Fruit fly (Drosophila melanogaster) whole organism, embryonic: ENCODE data around the gene Ogdh.

ENCODE experiments used
- Atf3 ChIP-seq: fragments of 200-800 bp; sonication (Bioruptor generic); optimal IDR thresholded peaks from 3 replicates; lab custom pipeline; 2016; ENCODE audit warnings: missing biosample characterization, missing genetic modification characterization
- B-H2 ChIP-seq: fragments of 200-800 bp; sonication (Bioruptor generic); optimal IDR thresholded peaks from 2 replicates; lab custom pipeline; 2018; ENCODE audit warnings: missing biosample characterization, mild to moderate bottlenecking, missing genetic modification characterization
- BtbVII ChIP-seq: fragments of 200-800 bp; sonication (Bioruptor generic); optimal IDR thresholded peaks from 3 replicates; lab custom pipeline; 2017; ENCODE audit warnings: missing biosample characterization, mild to moderate bottlenecking, missing genetic modification characterization
- CG10366 ChIP-seq: fragments of 200-800 bp; sonication (Bioruptor generic); IDR thresholded peaks from 2 replicates; pipeline ENCODE4 v1.3.6; 2022; ENCODE audit warnings: missing biosample characterization, missing genetic modification characterization
- CG10959 ChIP-seq: fragments of 200-800 bp; sonication (Bioruptor generic); IDR thresholded peaks from 2 replicates; pipeline ENCODE4 v1.3.6; 2022; ENCODE audit warnings: missing biosample characterization, missing genetic modification characterization
- CG10979 ChIP-seq: fragments of 200-800 bp; sonication (Bioruptor generic); optimal IDR thresholded peaks from 2 replicates; lab custom pipeline; 2018; ENCODE audit warnings: missing biosample characterization, mild to moderate bottlenecking, missing genetic modification characterization, moderate library complexity
- CG11093 ChIP-seq: fragments of 200-800 bp; sonication (Bioruptor generic); IDR thresholded peaks from 3 replicates; pipeline ENCODE4 v1.3.6; 2022; ENCODE audit warnings: missing biosample characterization, missing genetic modification characterization
- CG12391 ChIP-seq: fragments of 200-800 bp; sonication (Bioruptor generic); optimal IDR thresholded peaks from 3 replicates; lab custom pipeline; 2018; ENCODE audit warnings: missing biosample characterization, mild to moderate bottlenecking, missing genetic modification characterization, moderate library complexity
- CG14014 ChIP-seq: fragments of 200-800 bp; sonication (Bioruptor generic); IDR thresholded peaks from 2 replicates; pipeline ENCODE4 v1.3.6; 2022; ENCODE audit warnings: missing biosample characterization, missing genetic modification characterization
- CG15479 ChIP-seq: fragments of 200-800 bp; sonication (Bioruptor generic); optimal IDR thresholded peaks from 3 replicates; lab custom pipeline; 2019; ENCODE audit warnings: missing biosample characterization, mild to moderate bottlenecking, missing genetic modification characterization, moderate library complexity
- CG17361 ChIP-seq: fragments of 200-800 bp; sonication (Bioruptor generic); IDR thresholded peaks from 3 replicates; pipeline ENCODE4 v1.3.6; 2022; ENCODE audit warnings: missing biosample characterization, missing genetic modification characterization
- CG17612 ChIP-seq: fragments of 200-800 bp; sonication (Bioruptor generic); IDR thresholded peaks from 2 replicates; pipeline ENCODE4 v1.3.6; 2022; ENCODE audit warnings: missing biosample characterization, missing genetic modification characterization
- CG2678 ChIP-seq: fragments of 200-800 bp; sonication (Bioruptor generic); optimal IDR thresholded peaks from 3 replicates; lab custom pipeline; 2019; ENCODE audit warnings: missing biosample characterization, mild to moderate bottlenecking, missing genetic modification characterization, moderate library complexity
- CG2875 ChIP-seq: fragments of 200-800 bp; sonication (Bioruptor generic); optimal IDR thresholded peaks from 2 replicates; lab custom pipeline; 2017; ENCODE audit warnings: missing biosample characterization, mild to moderate bottlenecking, missing genetic modification characterization, missing genetic modification reagents
- CG4404 ChIP-seq: fragments of 200-800 bp; sonication (Bioruptor generic); IDR thresholded peaks from 2 replicates; pipeline ENCODE4 v1.3.6; 2022; ENCODE audit warnings: missing biosample characterization, missing genetic modification characterization
- CG4730 ChIP-seq: fragments of 200-800 bp; sonication (Bioruptor generic); IDR thresholded peaks from 2 replicates; pipeline ENCODE4 v1.3.6; 2022; ENCODE audit warnings: missing biosample characterization, missing genetic modification characterization
- CG5245 ChIP-seq: fragments of 200-800 bp; sonication (Bioruptor generic); optimal IDR thresholded peaks from 3 replicates; lab custom pipeline; 2016; ENCODE audit warnings: missing biosample characterization, missing genetic modification characterization
- CG7928 ChIP-seq: fragments of 200-800 bp; sonication (Bioruptor generic); optimal IDR thresholded peaks from 2 replicates; lab custom pipeline; 2017; ENCODE audit warnings: missing biosample characterization, mild to moderate bottlenecking, missing genetic modification characterization
- Chrac-16 ChIP-seq: fragments of 200-800 bp; sonication (Bioruptor generic); optimal IDR thresholded peaks from 3 replicates; lab custom pipeline; 2016; ENCODE audit warnings: missing biosample characterization, missing genetic modification characterization
- CkIIα-i1 ChIP-seq: fragments of 200-800 bp; sonication (Bioruptor generic); IDR thresholded peaks from 2 replicates; pipeline ENCODE4 v1.3.6; 2022; ENCODE audit warnings: missing biosample characterization, missing genetic modification characterization
- CrebB ChIP-seq: fragments of 200-800 bp; sonication (Bioruptor generic); optimal IDR thresholded peaks from 3 replicates; lab custom pipeline; 2018; ENCODE audit warnings: missing biosample characterization, mild to moderate bottlenecking, missing genetic modification characterization
- D19A ChIP-seq: fragments of 200-800 bp; optimal IDR thresholded peaks from 3 replicates; lab custom pipeline; 2019; ENCODE audit warnings: missing biosample characterization, mild to moderate bottlenecking, missing genetic modification characterization, moderate library complexity
- Dip2 ChIP-seq: fragments of 200-800 bp; sonication (Bioruptor generic); IDR thresholded peaks from 2 replicates; pipeline ENCODE4 v1.3.6; 2022; ENCODE audit warnings: missing biosample characterization, missing genetic modification characterization
- HLH4C ChIP-seq: fragments of 200-800 bp; sonication (Bioruptor generic); IDR thresholded peaks from 3 replicates; pipeline ENCODE4 v1.3.6; 2022; ENCODE audit warnings: missing biosample characterization, missing genetic modification characterization; ENCODE audit not compliant: partially characterized antibody
- Hand ChIP-seq: fragments of 200-800 bp; sonication (Bioruptor generic); optimal IDR thresholded peaks from 2 replicates; lab custom pipeline; 2017; ENCODE audit warnings: mild to moderate bottlenecking, missing biosample characterization, missing genetic modification reagents, missing genetic modification characterization
- HmgD ChIP-seq: fragments of 200-800 bp; sonication (Bioruptor generic); optimal IDR thresholded peaks from 3 replicates; lab custom pipeline; 2016; ENCODE audit warnings: missing biosample characterization, missing genetic modification characterization
- HmgZ ChIP-seq: fragments of 200-800 bp; sonication (Bioruptor generic); optimal IDR thresholded peaks from 2 replicates; lab custom pipeline; 2018; ENCODE audit warnings: missing biosample characterization, mild to moderate bottlenecking, missing genetic modification characterization
- Hsf ChIP-seq: fragments of 200-800 bp; sonication (Bioruptor generic); optimal IDR thresholded peaks from 3 replicates; lab custom pipeline; 2016; ENCODE audit warnings: missing biosample characterization, missing genetic modification characterization
- Oaz ChIP-seq: fragments of 200-800 bp; sonication (Bioruptor generic); IDR thresholded peaks from 2 replicates; pipeline ENCODE4 v1.3.6; 2022; ENCODE audit warnings: missing biosample characterization, missing genetic modification characterization
- Pdp1 ChIP-seq, 2 experiments: fragments of 200-800 bp; sonication (Bioruptor generic); optimal IDR thresholded peaks; 3 replicates each; lab custom pipeline; 2016; ENCODE audit warnings: missing biosample characterization in 2 of 2, missing genetic modification characterization in 2 of 2, mild to moderate bottlenecking in 1 of 2, moderate library complexity in 1 of 2
- Ptx1 ChIP-seq: fragments of 200-800 bp; sonication (Bioruptor generic); IDR thresholded peaks from 2 replicates; pipeline ENCODE4 v1.3.6; 2022; ENCODE audit warnings: missing biosample characterization, missing genetic modification characterization
- Usf ChIP-seq: fragments of 200-800 bp; sonication (Bioruptor generic); optimal IDR thresholded peaks from 2 replicates; lab custom pipeline; 2017; ENCODE audit warnings: missing genotype, missing biosample characterization, missing genetic modification characterization
- ash1 ChIP-seq: fragments of 200-800 bp; sonication (Bioruptor generic); optimal IDR thresholded peaks from 2 replicates; lab custom pipeline; 2018; ENCODE audit warnings: missing biosample characterization, mild to moderate bottlenecking, missing genetic modification characterization
- chinmo ChIP-seq: fragments of 200-800 bp; sonication (Bioruptor generic); IDR thresholded peaks from 4 replicates; pipeline ENCODE4 v1.3.6; 2022; ENCODE audit warnings: missing biosample characterization, missing genetic modification characterization; ENCODE audit not compliant: partially characterized antibody
- dan ChIP-seq: fragments of 200-800 bp; sonication (Bioruptor generic); IDR thresholded peaks from 2 replicates; pipeline ENCODE4 v1.3.6; 2022; ENCODE audit warnings: missing biosample characterization, missing genetic modification characterization
- dpn ChIP-seq, 2 experiments: fragments of 200-800 bp; sonication (Bioruptor generic); optimal IDR thresholded peaks; 3 replicates each; lab custom pipeline; 2016; ENCODE audit warnings: missing biosample characterization in 2 of 2, missing genetic modification characterization in 2 of 2
- ems ChIP-seq: fragments of 200-800 bp; sonication (Bioruptor generic); optimal IDR thresholded peaks from 3 replicates; lab custom pipeline; 2016; ENCODE audit warnings: missing biosample characterization, missing genetic modification characterization
- lola ChIP-seq, 3 experiments: fragments of >200 bp in 2 of 3; fragments of 200-800 bp in 1 of 3; sonication (Bioruptor generic) in 1 of 3; optimal IDR thresholded peaks; 2 replicates each; lab custom pipeline; 2017 to 2019; ENCODE audit warnings: missing biosample characterization in 3 of 3, missing genetic modification characterization in 3 of 3, mild to moderate bottlenecking in 1 of 3, moderate library complexity in 1 of 3
- mam ChIP-seq: fragments of 200-800 bp; sonication (Bioruptor generic); optimal IDR thresholded peaks from 3 replicates; lab custom pipeline; 2016; ENCODE audit warnings: missing biosample characterization, missing genetic modification characterization
- nmo ChIP-seq: fragments of 200-800 bp; sonication (Bioruptor generic); optimal IDR thresholded peaks from 2 replicates; lab custom pipeline; 2018; ENCODE audit warnings: missing biosample characterization, mild to moderate bottlenecking, missing genetic modification characterization, moderate library complexity
- org-1 ChIP-seq: fragments of 200-800 bp; sonication (Bioruptor generic); optimal IDR thresholded peaks from 2 replicates; lab custom pipeline; 2017; ENCODE audit warnings: missing biosample characterization, missing genetic modification characterization
- peb ChIP-seq: fragments of 200-800 bp; sonication (Bioruptor generic); IDR thresholded peaks from 2 replicates; pipeline ENCODE4 v1.3.6; 2022; ENCODE audit warnings: missing biosample characterization, missing genetic modification characterization
- pfk ChIP-seq: fragments of 200-800 bp; sonication (Bioruptor generic); optimal IDR thresholded peaks from 2 replicates; lab custom pipeline; 2018; ENCODE audit warnings: missing biosample characterization, mild to moderate bottlenecking, missing genetic modification characterization, moderate library complexity
- salm ChIP-seq: fragments of 200-800 bp; sonication (Bioruptor generic); optimal IDR thresholded peaks from 2 replicates; lab custom pipeline; 2018; ENCODE audit warnings: missing biosample characterization, mild to moderate bottlenecking, missing genetic modification characterization
- sc ChIP-seq, 3 experiments: fragments of >200 bp in 2 of 3; fragments of 200-800 bp in 1 of 3; sonication (Bioruptor generic) in 1 of 3; optimal IDR thresholded peaks; 2 replicates in 2 of 3; 3 replicates in 1 of 3; lab custom pipeline; 2017; ENCODE audit warnings: mild to moderate bottlenecking in 1 of 3, missing biosample characterization in 1 of 3, missing genetic modification characterization in 1 of 3, missing genetic modification reagents in 1 of 3
- sens-2 ChIP-seq: fragments of 200-800 bp; sonication (Bioruptor generic); IDR thresholded peaks from 2 replicates; pipeline ENCODE4 v1.3.6; 2022; ENCODE audit warnings: missing biosample characterization, missing genetic modification characterization
- sna ChIP-seq: fragments of 200-800 bp; sonication (Bioruptor generic); IDR thresholded peaks from 2 replicates; pipeline ENCODE4 v1.3.6; 2022; ENCODE audit warnings: missing biosample characterization, missing genetic modification characterization; ENCODE audit not compliant: partially characterized antibody
- vnd ChIP-seq: fragments of 200-800 bp; sonication (Bioruptor generic); IDR thresholded peaks from 3 replicates; pipeline ENCODE4 v1.3.6; 2022; ENCODE audit warnings: missing biosample characterization, missing genetic modification characterization; ENCODE audit not compliant: partially characterized antibody

Ogdh gene

dm6 chr3L:16986062-16987013 is 31.7 kb downstream of the Ogdh start (continued):
- TF ChIP-seq CG4404 (GFP tag; lab: Robert Waterston, UW) (no peak), B-H2 (GFP tag; lab: Kevin White, UChicago) (no peak), sna (GFP tag; lab: Robert Waterston, UW) (no peak), CG10959 (GFP tag; lab: Robert Waterston, UW) (no peak), CG17361 (peak; percentile 88), sens-2 (GFP tag; lab: Robert Waterston, UW) (no peak), vnd (GFP tag; lab: Robert Waterston, UW) (no peak), Dip2 (GFP tag; lab: Robert Waterston, UW) (no peak), salm (tag; lab: Kevin White, UChicago) (no peak), lola (GFP tag; optimal IDR thresholded peaks at IDR 0.05; lab: Kevin White, UChicago) (peak in 1 of 3 experiments; percentile 65), Ptx1 (GFP tag; lab: Robert Waterston, UW) (peak; percentile 69), HmgZ (tag; lab: Kevin White, UChicago) (peak; percentile 7), CG12391 (tag; lab: Kevin White, UChicago) (peak; percentile 64), dpn (GFP tag; optimal IDR thresholded peaks at IDR 0.05; lab: Kevin White, UChicago) (peak in 1 of 2 experiments; percentile 50), CG14014 (peak; percentile 42; the same call in 1 of the 2 replicates), Hand (GFP tag; lab: Kevin White, UChicago) (no peak), BtbVII (GFP tag; lab: Kevin White, UChicago) (peak; percentile 21), Pdp1 (GFP tag; optimal IDR thresholded peaks at IDR 0.05; lab: Kevin White, UChicago) (peak; percentile 28 to 46), org-1 (GFP tag; lab: Kevin White, UChicago) (peak; percentile 5), Hsf (GFP tag; lab: Kevin White, UChicago) (peak; percentile 37), CG5245 (GFP tag; lab: Kevin White, UChicago) (no peak), dan (GFP tag; lab: Robert Waterston, UW) (no peak), CG11093 (GFP tag; lab: Robert Waterston, UW) (no peak), CkIIα-i1 (GFP tag; lab: Robert Waterston, UW) (no peak), sc (optimal IDR thresholded peaks at IDR 0.05; lab: Kevin White, UChicago) (no peak), sc (GFP tag; optimal IDR thresholded peaks at IDR 0.05; lab: Kevin White, UChicago) (peak; percentile 4), CG17612 (no peak), ash1 (GFP tag; lab: Kevin White, UChicago) (no peak), ems (GFP tag; lab: Kevin White, UChicago) (peak; percentile 30), Oaz (GFP tag; lab: Robert Waterston, UW) (no peak), CG7928 (GFP tag; lab: Kevin White, UChicago) (no peak), CG2678 (tag; lab: Kevin White, UChicago) (peak; percentile 73), Chrac-16 (peak; percentile 29), chinmo (GFP tag; lab: Robert Waterston, UW) (peak; percentile 84; the same call in 1 of the 4 replicates), nmo (peak; percentile 65), mam (GFP tag; lab: Kevin White, UChicago) (peak; percentile 23), CG10979 (peak; percentile 47), HmgD (GFP tag; lab: Kevin White, UChicago) (no peak), Usf (no peak), CG10366 (peak; percentile 30), CG2875 (GFP tag; lab: Kevin White, UChicago) (no peak), pfk (GFP tag; lab: Kevin White, UChicago) (no peak), HLH4C (GFP tag; lab: Robert Waterston, UW) (no peak), Atf3 (GFP tag; lab: Kevin White, UChicago) (no peak), D19A (peak; percentile 16), CrebB (tag; lab: Kevin White, UChicago) (peak; percentile 6), CG4730 (GFP tag; lab: Robert Waterston, UW) (no peak), CG15479 (GFP tag; lab: Kevin White, UChicago) (no peak), peb (GFP tag; lab: Robert Waterston, UW) (no peak)
